Worm (Caenorhabditis elegans): ENCODE results near the gene asp-3.

asp-3 gene

DNA sequence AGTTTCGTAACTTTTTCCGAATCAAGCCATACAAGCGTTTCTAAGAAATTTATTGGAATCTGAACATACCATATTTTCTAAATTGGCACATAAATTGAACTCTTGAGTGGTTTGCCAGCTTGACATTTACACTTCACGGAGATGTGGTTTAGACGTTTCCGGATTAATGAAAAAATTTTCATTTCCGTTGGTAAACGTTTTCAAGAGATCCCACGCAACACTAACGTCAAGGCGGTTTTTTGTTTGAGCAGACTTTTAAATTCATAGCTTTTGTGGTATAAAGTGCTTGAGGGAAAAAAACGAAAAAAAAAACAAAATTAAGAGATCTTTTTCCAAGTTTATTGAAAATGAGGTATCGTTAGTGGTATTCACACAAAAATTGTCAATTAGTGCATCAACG lies 44.3 kb downstream of the asp-3 start, which contains the start of gene F41B4.2:
TSS of gene F41B4.2 (minus strand) at position 101 of the 400 bp plus-strand sequence.
- TF ChIP-seq nhr-23 (tag; optimal IDR thresholded peaks at IDR 0.05) (no peak), sea-2 (GFP tag; optimal IDR thresholded peaks at IDR 0.05) (no peak), nfya-1 (tag; optimal IDR thresholded peaks at IDR 0.05; ENCODE audit: insufficient read depth) (no peak), pha-4 (tag; optimal IDR thresholded peaks at IDR 0.05) (no peak), nhr-25 (tag; optimal IDR thresholded peaks at IDR 0.05) (no peak), unc-39 (tag; optimal IDR thresholded peaks at IDR 0.05) (no peak), lin-15B (tag; optimal IDR thresholded peaks at IDR 0.05) (no peak), ceh-9 (tag; optimal IDR thresholded peaks at IDR 0.05) (no peak), nhr-28 (tag; optimal IDR thresholded peaks at IDR 0.05) (no peak), ceh-82 (tag; optimal IDR thresholded peaks at IDR 0.05) (no peak), fkh-2 (tag; optimal IDR thresholded peaks at IDR 0.05) (no peak), aly-2 (tag; optimal IDR thresholded peaks at IDR 0.05) (no peak), nhr-76 (tag; optimal IDR thresholded peaks at IDR 0.05) (no peak), elt-2 (tag; optimal IDR thresholded peaks at IDR 0.05) (no peak), daf-12 (tag; optimal IDR thresholded peaks at IDR 0.05) (no peak), fkh-10 (GFP tag; optimal IDR thresholded peaks at IDR 0.05) (no peak), nhr-237 (tag; optimal IDR thresholded peaks at IDR 0.05) (no peak), mml-1 (tag; optimal IDR thresholded peaks at IDR 0.05) (no peak), zag-1 (tag; optimal IDR thresholded peaks at IDR 0.05) (no peak), eor-1 (tag; optimal IDR thresholded peaks at IDR 0.05) (no peak)

DNA sequence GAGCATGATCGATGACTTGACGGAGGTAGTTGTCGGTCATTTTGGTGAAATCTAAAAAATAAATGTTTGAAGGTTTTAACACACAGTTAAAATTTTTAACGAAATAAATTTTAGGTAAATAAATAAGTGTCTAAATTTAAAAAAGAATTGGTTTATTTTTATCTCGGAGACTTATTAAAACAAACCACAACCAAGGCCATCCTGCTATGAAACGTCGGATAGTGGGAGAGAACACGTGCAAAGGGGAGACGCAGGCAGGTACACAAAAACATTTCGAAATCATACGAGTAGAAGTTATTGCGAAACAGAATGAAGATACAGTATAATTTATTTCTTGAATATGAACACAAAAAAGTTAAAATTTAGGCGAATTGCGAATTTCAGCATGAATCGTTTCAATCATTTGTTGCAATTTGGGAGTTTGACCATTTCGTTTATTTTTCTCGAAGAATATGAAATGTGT lies 45.2 kb downstream of the asp-3 start, which contains the start of gene F41B4.3:
TSS of gene F41B4.3 (minus strand) at position 51 of the 463 bp plus-strand sequence.
- TF ChIP-seq elt-1 (tag; optimal IDR thresholded peaks at IDR 0.05) (no peak), pqm-1 (tag; optimal IDR thresholded peaks at IDR 0.05) (no peak), elt-3 (tag; optimal IDR thresholded peaks at IDR 0.05) (no peak), lin-15B (tag; optimal IDR thresholded peaks at IDR 0.05) (no peak), nhr-23 (tag; optimal IDR thresholded peaks at IDR 0.05) (peak; percentile 30), egl-5 (tag; optimal IDR thresholded peaks at IDR 0.05) (no peak), egl-27 (tag; optimal IDR thresholded peaks at IDR 0.05) (no peak), ceh-16 (tag; optimal IDR thresholded peaks at IDR 0.05) (no peak), hmg-11 (tag; optimal IDR thresholded peaks at IDR 0.05) (no peak), aly-2 (tag; optimal IDR thresholded peaks at IDR 0.05) (no peak), unc-39 (tag; optimal IDR thresholded peaks at IDR 0.05) (no peak), nhr-76 (tag; optimal IDR thresholded peaks at IDR 0.05) (no peak), eor-1 (tag; optimal IDR thresholded peaks at IDR 0.05) (no peak), nfya-1 (tag; optimal IDR thresholded peaks at IDR 0.05; ENCODE audit: insufficient read depth) (peak; percentile 31), sea-2 (GFP tag; optimal IDR thresholded peaks at IDR 0.05) (no peak), unc-62 (GFP tag; optimal IDR thresholded peaks at IDR 0.05) (no peak)

DNA sequence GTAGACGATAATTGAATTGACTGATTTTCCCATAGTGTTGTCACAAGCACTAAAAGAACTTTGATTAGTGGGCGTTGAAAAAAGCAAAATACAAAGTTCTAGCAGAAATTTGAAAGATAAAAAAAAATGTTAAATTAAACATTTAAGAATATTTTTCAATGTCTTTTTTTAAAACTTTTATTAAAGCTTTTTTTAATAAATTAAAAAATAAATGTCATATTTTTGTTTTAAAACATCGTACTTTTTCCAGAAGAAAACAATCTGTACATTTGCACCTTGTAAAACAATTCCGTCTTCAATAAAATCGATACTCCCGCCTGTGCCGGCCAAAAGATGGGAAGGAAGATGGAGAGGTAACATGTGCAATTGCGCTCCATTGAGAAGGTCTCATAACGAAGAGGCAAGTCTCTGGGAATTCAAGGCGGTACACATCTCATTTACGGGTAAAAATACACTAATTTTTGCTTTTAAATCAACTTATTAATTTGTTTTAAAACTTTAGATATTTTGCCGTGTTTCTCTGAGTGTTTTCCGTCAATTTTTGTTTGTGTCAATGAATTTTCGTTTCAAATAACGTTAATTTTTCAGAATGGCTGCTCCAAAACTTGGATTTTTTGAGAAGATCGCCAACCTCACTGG lies 49.9 kb downstream of the asp-3 start, which contains the start of the genes glr-6 and asg-2:
TSS of gene glr-6 (minus strand) at position 51 of the 639 bp plus-strand sequence.
TSS of gene asg-2 (plus strand) at position 589 of the 639 bp plus-strand sequence.
- TF ChIP-seq egl-5 (tag; optimal IDR thresholded peaks at IDR 0.05) (peak; percentile 70), nhr-11 (tag; optimal IDR thresholded peaks at IDR 0.05) (no peak), skn-1 (tag; optimal IDR thresholded peaks at IDR 0.05) (peak; percentile 59), elt-3 (tag; optimal IDR thresholded peaks at IDR 0.05) (no peak), elt-2 (tag; optimal IDR thresholded peaks at IDR 0.05) (peak; percentile 58), nhr-43 (tag; optimal IDR thresholded peaks at IDR 0.05; ENCODE audit: poor library complexity, severe bottlenecking) (peak; percentile 22), zag-1 (tag; optimal IDR thresholded peaks at IDR 0.05) (no peak), nhr-28 (tag; optimal IDR thresholded peaks at IDR 0.05) (no peak), egl-27 (tag; optimal IDR thresholded peaks at IDR 0.05) (peak; percentile 32), hmg-11 (tag; optimal IDR thresholded peaks at IDR 0.05) (peak; percentile 75), ztf-4 (tag; optimal IDR thresholded peaks at IDR 0.05) (no peak), eor-1 (tag; optimal IDR thresholded peaks at IDR 0.05) (no peak), lin-15B (tag; optimal IDR thresholded peaks at IDR 0.05) (peak; percentile 95), elt-1 (tag; optimal IDR thresholded peaks at IDR 0.05) (no peak), pqm-1 (tag; optimal IDR thresholded peaks at IDR 0.05) (peak; percentile 68), nfya-1 (tag; optimal IDR thresholded peaks at IDR 0.05; ENCODE audit: insufficient read depth) (peak; percentile 87), unc-39 (tag; optimal IDR thresholded peaks at IDR 0.05) (no peak), ama-1 (optimal IDR thresholded peaks at IDR 0.05) (peak; percentile 49), nhr-67 (tag; optimal IDR thresholded peaks at IDR 0.05) (no peak), lsy-12 (tag; optimal IDR thresholded peaks at IDR 0.05) (peak; percentile 28), mml-1 (tag; optimal IDR thresholded peaks at IDR 0.05) (no peak), fkh-2 (tag; optimal IDR thresholded peaks at IDR 0.05) (no peak), R02D3.7 (tag; optimal IDR thresholded peaks at IDR 0.05) (peak; percentile 79), ceh-9 (tag; optimal IDR thresholded peaks at IDR 0.05) (no peak), ceh-28 (tag; optimal IDR thresholded peaks at IDR 0.05) (peak; percentile 88), snpc-4 (tag; optimal IDR thresholded peaks at IDR 0.05) (peak; percentile 62), nhr-76 (tag; optimal IDR thresholded peaks at IDR 0.05) (no peak), nhr-237 (tag; optimal IDR thresholded peaks at IDR 0.05) (no peak), sea-2 (GFP tag; optimal IDR thresholded peaks at IDR 0.05) (no peak), tbx-2 (tag; optimal IDR thresholded peaks at IDR 0.05) (peak; percentile 41), ztf-11 (tag; optimal IDR thresholded peaks at IDR 0.05) (no peak), unc-62 (GFP tag; optimal IDR thresholded peaks at IDR 0.05) (no peak), nhr-25 (tag; optimal IDR thresholded peaks at IDR 0.05) (peak; percentile 86), mdl-1 (tag; optimal IDR thresholded peaks at IDR 0.05) (no peak), aly-2 (tag; optimal IDR thresholded peaks at IDR 0.05) (no peak), nhr-23 (tag; optimal IDR thresholded peaks at IDR 0.05) (peak; percentile 93), daf-12 (tag; optimal IDR thresholded peaks at IDR 0.05) (no peak), fos-1 (tag; optimal IDR thresholded peaks at IDR 0.05) (no peak), ZK546.5 (tag; optimal IDR thresholded peaks at IDR 0.05) (no peak), ceh-82 (tag; optimal IDR thresholded peaks at IDR 0.05) (no peak)
